Worm (Caenorhabditis elegans) whole organism, L2 larva: ENCODE results near the gene K09D9.3.

Source experiments
- C34F6.9 ChIP-seq: fragments of 150-350 bp; optimal IDR thresholded peaks from 2 replicates; lab custom pipeline; 2014; ENCODE audit warnings: missing biosample characterization, missing genetic modification characterization
- ZK546.5 ChIP-seq: sonication (generic microtip); optimal IDR thresholded peaks from 2 replicates; lab custom pipeline; 2017; ENCODE audit warnings: missing biosample characterization, missing genetic modification characterization
- egl-27 ChIP-seq: sonication (generic microtip); optimal IDR thresholded peaks from 3 replicates; lab custom pipeline; 2017; ENCODE audit warnings: missing biosample characterization, missing genetic modification reagents, missing genetic modification characterization
- elt-3 ChIP-seq: sonication (generic microtip); optimal IDR thresholded peaks from 2 replicates; lab custom pipeline; 2017; ENCODE audit warnings: missing biosample characterization, missing genetic modification characterization
- fos-1 ChIP-seq: fragments of 150-350 bp; optimal IDR thresholded peaks from 2 replicates; lab custom pipeline; 2014; ENCODE audit warnings: missing biosample characterization, missing genetic modification characterization
- lin-39 ChIP-seq: fragments of 150-350 bp; optimal IDR thresholded peaks from 2 replicates; lab custom pipeline; 2014; ENCODE audit warnings: missing biosample characterization, missing genetic modification reagents, missing genetic modification characterization
- mdl-1 ChIP-seq, 2 experiments: fragments of 150-350 bp in 1 of 2; sonication (generic microtip) in 1 of 2; optimal IDR thresholded peaks; 2 replicates each; lab custom pipeline; 2017; ENCODE audit warnings: missing biosample characterization in 2 of 2, missing genetic modification characterization in 2 of 2
- nhr-21 ChIP-seq: fragments of 150-350 bp; optimal IDR thresholded peaks from 2 replicates; lab custom pipeline; 2014; ENCODE audit warnings: missing biosample characterization, missing genetic modification characterization
- nhr-237 ChIP-seq: fragments of 150-350 bp; optimal IDR thresholded peaks from 2 replicates; lab custom pipeline; 2014; ENCODE audit warnings: missing biosample characterization, missing genetic modification characterization
- nhr-6 ChIP-seq: fragments of 150-350 bp; optimal IDR thresholded peaks from 2 replicates; lab custom pipeline; 2014; ENCODE audit warnings: missing biosample characterization, missing genetic modification characterization
- nhr-77 ChIP-seq: fragments of 150-350 bp; optimal IDR thresholded peaks from 2 replicates; lab custom pipeline; 2014; ENCODE audit warnings: missing biosample characterization, missing genetic modification characterization
- snpc-4 ChIP-seq: fragments of 150-350 bp; optimal IDR thresholded peaks from 2 replicates; lab custom pipeline; 2014; ENCODE audit warnings: missing biosample characterization, missing genetic modification characterization

DNA sequence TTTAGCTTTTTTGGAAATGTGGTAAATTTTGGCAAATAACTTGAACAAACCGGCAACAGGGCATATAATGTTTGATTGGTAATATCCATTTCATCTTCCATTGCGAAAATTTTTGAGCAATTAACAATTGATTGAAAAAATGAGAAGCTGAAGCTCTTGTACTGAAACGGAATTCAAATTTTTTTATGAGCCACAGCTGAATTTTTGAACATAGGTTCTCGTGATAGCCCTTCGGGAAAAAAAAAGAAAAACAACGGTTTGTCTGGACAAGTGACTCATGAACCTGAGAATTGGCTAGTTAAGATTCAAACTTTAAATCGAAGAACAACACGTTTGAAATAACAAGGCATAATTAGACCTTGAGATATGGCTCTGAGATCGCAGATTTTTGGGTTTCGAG lies 23.4 kb upstream of the K09D9.3 start, which contains the start of gene srx-62:
- TF ChIP-seq nhr-77 (no peak), snpc-4 (no peak), egl-27 (tag; lab: Kevin White, UChicago) (no peak), lin-39 (no peak), elt-3 (tag; lab: Kevin White, UChicago) (no peak), C34F6.9 (tag; lab: Kevin White, UChicago) (no peak), ZK546.5 (tag; lab: Kevin White, UChicago) (no peak), nhr-6 (tag; lab: Kevin White, UChicago) (no peak), fos-1 (tag; lab: Kevin White, UChicago) (no peak), mdl-1 (tag; optimal IDR thresholded peaks at IDR 0.05; lab: Kevin White, UChicago) (no peak), nhr-237 (tag; lab: Kevin White, UChicago) (no peak), nhr-21 (tag; lab: Kevin White, UChicago) (no peak)
